Fruit fly (Drosophila melanogaster): ENCODE measurements around the gene Tsp26A.

The Tsp26A gene

DNA sequence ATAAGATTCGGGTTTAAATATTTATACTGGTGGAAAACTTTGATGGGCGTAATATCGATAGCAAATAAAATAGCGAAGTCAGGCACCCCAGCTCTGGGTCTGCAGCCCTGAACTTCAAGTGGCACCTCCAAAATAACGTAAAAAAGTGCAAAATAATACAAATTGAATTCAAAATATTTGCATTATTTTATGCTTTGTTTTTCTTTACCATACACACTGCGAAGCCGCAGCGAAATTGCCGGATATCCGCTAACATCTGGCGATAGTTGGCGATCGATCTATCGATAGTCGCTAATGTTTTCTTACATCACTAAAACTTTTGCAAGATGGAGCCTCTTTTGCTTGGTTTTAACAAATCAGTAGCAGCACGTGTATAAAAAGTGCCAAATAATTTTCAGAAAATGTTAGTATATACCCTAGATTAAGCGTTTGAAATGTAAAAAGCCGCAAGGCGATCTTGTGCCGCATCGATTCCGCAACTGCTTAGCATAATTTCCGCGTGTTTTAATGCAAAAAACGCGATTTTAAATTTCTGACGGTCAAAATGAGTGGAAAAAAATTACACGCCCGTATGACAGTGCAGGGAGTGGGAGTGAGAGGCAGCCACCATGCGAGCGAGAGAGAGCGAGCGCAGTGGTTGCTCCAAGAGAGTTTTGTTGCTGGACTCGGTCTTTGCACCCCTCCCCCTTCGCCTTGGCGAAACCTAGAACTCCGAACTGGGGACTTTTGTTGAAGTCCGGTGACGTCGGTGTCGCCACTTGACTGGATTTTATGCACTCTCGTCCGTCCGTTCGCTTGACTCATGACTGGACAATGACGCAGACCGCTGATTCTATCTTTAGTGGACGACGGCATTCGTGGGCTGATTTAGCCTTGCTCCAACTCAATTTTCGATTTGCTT is 18.3 kb upstream of the Tsp26A start, which contains the start of gene eIF4A (continued):
- TF ChIP-seq mld (GFP tag; IDR thresholded peaks at IDR 0.05; ENCODE audit: partially characterized antibody), result no peak
- peak; percentile 40 for TF ChIP-seq zen (tag; optimal IDR thresholded peaks at IDR 0.05)
- TF ChIP-seq CG8290 (GFP tag; optimal IDR thresholded peaks at IDR 0.05), result no peak
- TF ChIP-seq CG8290 (tag; optimal IDR thresholded peaks at IDR 0.05), result peak in 1 of 2 experiments; percentile 37
- no peak for TF ChIP-seq CG11456 (GFP tag; IDR thresholded peaks at IDR 0.05)
- TF ChIP-seq D (optimal IDR thresholded peaks at IDR 0.05), result no peak
- TF ChIP-seq D (GFP tag; optimal IDR thresholded peaks at IDR 0.05), result no peak
- no peak for TF ChIP-seq CG12942 (GFP tag; optimal IDR thresholded peaks at IDR 0.05)
- TF ChIP-seq Hmr (GFP tag; optimal IDR thresholded peaks at IDR 0.05), result no peak
- TF ChIP-seq salm (tag; optimal IDR thresholded peaks at IDR 0.05), result peak; percentile 52
- peak; percentile 38 for TF ChIP-seq CG10267 (tag; optimal IDR thresholded peaks at IDR 0.05)
- TF ChIP-seq nmo (GFP tag; optimal IDR thresholded peaks at IDR 0.05), result peak; percentile 65
- no peak for TF ChIP-seq pros (GFP tag; optimal IDR thresholded peaks at IDR 0.05)
- peak; percentile 25 for TF ChIP-seq fd64A (GFP tag; optimal IDR thresholded peaks at IDR 0.05)
- TF ChIP-seq H2.0 (GFP tag; IDR thresholded peaks at IDR 0.05), result no peak
- TF ChIP-seq CG10979 (tag; optimal IDR thresholded peaks at IDR 0.05), result peak; percentile 1
- TF ChIP-seq CG14965 (GFP tag; optimal IDR thresholded peaks at IDR 0.05; ENCODE audit: borderline replicate concordance), result no peak
- no peak for TF ChIP-seq Dbx (GFP tag; IDR thresholded peaks at IDR 0.05)
- TF ChIP-seq cg (GFP tag; optimal IDR thresholded peaks at IDR 0.05), result no peak
- peak in 1 of 2 experiments; percentile 22 for TF ChIP-seq bsh (GFP tag; optimal IDR thresholded peaks at IDR 0.05)
- no peak for TF ChIP-seq CG6254 (GFP tag; optimal IDR thresholded peaks at IDR 0.05)
- no peak for TF ChIP-seq Sox102F (GFP tag; optimal IDR thresholded peaks at IDR 0.05)
- TF ChIP-seq danr (GFP tag; IDR thresholded peaks at IDR 0.05), result no peak
- TF ChIP-seq Gug (GFP tag; IDR thresholded peaks at IDR 0.05), result no peak; the same call in 3 of the 4 replicates
- TF ChIP-seq twi (tag; optimal IDR thresholded peaks at IDR 0.05), result peak; percentile 45
- TF ChIP-seq CG7786 (GFP tag; optimal IDR thresholded peaks at IDR 0.05), result no peak
- peak; percentile 12 for TF ChIP-seq CG15696 (tag; optimal IDR thresholded peaks at IDR 0.05)
- no peak for TF ChIP-seq inv (GFP tag; IDR thresholded peaks at IDR 0.05; ENCODE audit: partially characterized antibody)
- no peak for TF ChIP-seq CG16815 (GFP tag; optimal IDR thresholded peaks at IDR 0.05)
- no peak for TF ChIP-seq Dll (GFP tag; IDR thresholded peaks at IDR 0.05; ENCODE audit: partially characterized antibody)
- peak; percentile 19 for TF ChIP-seq tap (tag; optimal IDR thresholded peaks at IDR 0.05)
- no peak for TF ChIP-seq pnt (GFP tag; optimal IDR thresholded peaks at IDR 0.05)
- peak; percentile 71 for TF ChIP-seq pzg (GFP tag; optimal IDR thresholded peaks at IDR 0.05)
- no peak for TF ChIP-seq Hey (tag; optimal IDR thresholded peaks at IDR 0.05)
- no peak for TF ChIP-seq psq (GFP tag; optimal IDR thresholded peaks at IDR 0.05)
- peak; percentile 61 for TF ChIP-seq yki (optimal IDR thresholded peaks at IDR 0.05)
- peak; percentile 96 for TF ChIP-seq Sin3A (optimal IDR thresholded peaks at IDR 0.05)
- no peak for TF ChIP-seq CG12769 (tag; optimal IDR thresholded peaks at IDR 0.05)
- TF ChIP-seq chn (GFP tag; optimal IDR thresholded peaks at IDR 0.05), result no peak
- no peak for TF ChIP-seq CG14050 (GFP tag; IDR thresholded peaks at IDR 0.05)
- TF ChIP-seq CG12155 (GFP tag; optimal IDR thresholded peaks at IDR 0.05), result no peak
- no peak for TF ChIP-seq dysf (GFP tag; IDR thresholded peaks at IDR 0.05)
- TF ChIP-seq slou (GFP tag; optimal IDR thresholded peaks at IDR 0.05), result no peak
- TF ChIP-seq CG9932 (GFP tag; IDR thresholded peaks at IDR 0.05), result no peak
- TF ChIP-seq sd (tag; optimal IDR thresholded peaks at IDR 0.05), result no peak
- TF ChIP-seq dimm (GFP tag; IDR thresholded peaks at IDR 0.05), result no peak
- no peak for TF ChIP-seq wdn (GFP tag; IDR thresholded peaks at IDR 0.05)
- TF ChIP-seq CG7745 (tag; optimal IDR thresholded peaks at IDR 0.05), result no peak
- TF ChIP-seq CG2199 (GFP tag; IDR thresholded peaks at IDR 0.05), result no peak
- TF ChIP-seq zen2 (GFP tag; IDR thresholded peaks at IDR 0.05; ENCODE audit: partially characterized antibody), result no peak
